Worm (Caenorhabditis elegans): ENCODE data around the gene srh-218.

Gene srh-218

ce11 chrV:15511613-15512216, 17.9 kb downstream of the srh-218 start, which contains the start of gene rpl-38:
rpl-38 (plus strand) TSS chrV:15512166.
- TF ChIP-seq tab-1 (GFP tag; IDR thresholded peaks at IDR 0.05): no peak
- no peak for TF ChIP-seq ref-1 (GFP tag; conservative IDR thresholded peaks at IDR 0.05)
- TF ChIP-seq med-1 (GFP tag; optimal IDR thresholded peaks at IDR 0.05; ENCODE audit: insufficient read depth): no peak
- TF ChIP-seq ztf-29 (GFP tag; IDR thresholded peaks at IDR 0.05): no peak
- no peak for TF ChIP-seq klf-2 (GFP tag; conservative IDR thresholded peaks at IDR 0.05)
- no peak for TF ChIP-seq ztf-23 (GFP tag; IDR thresholded peaks at IDR 0.05)
- no peak for TF ChIP-seq flt-1 (GFP tag; IDR thresholded peaks at IDR 0.05)
- no peak for TF ChIP-seq cog-1 (tag; optimal IDR thresholded peaks at IDR 0.05)
- TF ChIP-seq T22C8.4 (GFP tag; IDR thresholded peaks at IDR 0.05): no peak

- TF ChIP-seq ztf-23 (GFP tag; IDR thresholded peaks at IDR 0.05): no peak
- TF ChIP-seq klf-2 (GFP tag; conservative IDR thresholded peaks at IDR 0.05): no peak
- TF ChIP-seq med-1 (GFP tag; optimal IDR thresholded peaks at IDR 0.05; ENCODE audit: insufficient read depth): no peak
- TF ChIP-seq ref-1 (GFP tag; conservative IDR thresholded peaks at IDR 0.05): no peak
- TF ChIP-seq ztf-29 (GFP tag; IDR thresholded peaks at IDR 0.05): no peak
- TF ChIP-seq tab-1 (GFP tag; IDR thresholded peaks at IDR 0.05): no peak
- no peak for TF ChIP-seq cog-1 (tag; optimal IDR thresholded peaks at IDR 0.05)
- no peak for TF ChIP-seq flt-1 (GFP tag; IDR thresholded peaks at IDR 0.05)
- TF ChIP-seq T22C8.4 (GFP tag; IDR thresholded peaks at IDR 0.05): no peak
Measured at ce11 chrV:15512856-15513756, 19.3 kb downstream of the srh-218 start.

- TF ChIP-seq med-1 (GFP tag; optimal IDR thresholded peaks at IDR 0.05; ENCODE audit: insufficient read depth) (no peak), ref-1 (GFP tag; conservative IDR thresholded peaks at IDR 0.05) (no peak), T22C8.4 (GFP tag; IDR thresholded peaks at IDR 0.05) (no peak), flt-1 (GFP tag; IDR thresholded peaks at IDR 0.05) (no peak), klf-2 (GFP tag; conservative IDR thresholded peaks at IDR 0.05) (no peak), tab-1 (GFP tag; IDR thresholded peaks at IDR 0.05) (no peak), cog-1 (tag; optimal IDR thresholded peaks at IDR 0.05) (no peak), ztf-29 (GFP tag; IDR thresholded peaks at IDR 0.05) (no peak), ztf-23 (GFP tag; IDR thresholded peaks at IDR 0.05) (no peak)
Measured at ce11 chrV:15515365-15515764, 21.6 kb downstream of the srh-218 start.

ce11 chrV:15516476-15516875, 22.7 kb downstream of the srh-218 start:
- TF ChIP-seq ztf-23 (GFP tag; IDR thresholded peaks at IDR 0.05) (no peak), ref-1 (GFP tag; conservative IDR thresholded peaks at IDR 0.05) (no peak), tab-1 (GFP tag; IDR thresholded peaks at IDR 0.05) (no peak), cog-1 (tag; optimal IDR thresholded peaks at IDR 0.05) (no peak)

ce11 chrV:15517413-15517812, 23.6 kb downstream of the srh-218 start, which contains the start of gene F21A3.3:
F21A3.3 (plus strand) TSS chrV:15517713.
- no peak for TF ChIP-seq T22C8.4 (GFP tag; IDR thresholded peaks at IDR 0.05)
- TF ChIP-seq ztf-29 (GFP tag; IDR thresholded peaks at IDR 0.05): no peak

ce11 chrV:15519845-15520244, 26.1 kb downstream of the srh-218 start:
- TF ChIP-seq med-1 (GFP tag; optimal IDR thresholded peaks at IDR 0.05; ENCODE audit: insufficient read depth): no peak

ce11 chrV:15520398-15520797, 26.6 kb downstream of the srh-218 start:
- no peak for TF ChIP-seq T22C8.4 (GFP tag; IDR thresholded peaks at IDR 0.05)
- TF ChIP-seq ztf-29 (GFP tag; IDR thresholded peaks at IDR 0.05): no peak
- no peak for TF ChIP-seq flt-1 (GFP tag; IDR thresholded peaks at IDR 0.05)
- TF ChIP-seq med-1 (GFP tag; optimal IDR thresholded peaks at IDR 0.05; ENCODE audit: insufficient read depth): no peak
- TF ChIP-seq tab-1 (GFP tag; IDR thresholded peaks at IDR 0.05): no peak
- TF ChIP-seq klf-2 (GFP tag; conservative IDR thresholded peaks at IDR 0.05): no peak
- no peak for TF ChIP-seq cog-1 (tag; optimal IDR thresholded peaks at IDR 0.05)
- TF ChIP-seq ref-1 (GFP tag; conservative IDR thresholded peaks at IDR 0.05): no peak
- no peak for TF ChIP-seq ztf-23 (GFP tag; IDR thresholded peaks at IDR 0.05)

ce11 chrV:15521920-15522319, 28.1 kb downstream of the srh-218 start, which contains the start of gene lgc-31:
lgc-31 (minus strand) TSS chrV:15522020.
- TF ChIP-seq ztf-23 (GFP tag; IDR thresholded peaks at IDR 0.05): no peak
- TF ChIP-seq cog-1 (tag; optimal IDR thresholded peaks at IDR 0.05): no peak
- TF ChIP-seq flt-1 (GFP tag; IDR thresholded peaks at IDR 0.05): no peak

ce11 chrV:15529069-15529468, 35.3 kb downstream of the srh-218 start, which contains the start of gene srh-276:
srh-276 (plus strand) TSS chrV:15529369.
- no peak for TF ChIP-seq cog-1 (tag; optimal IDR thresholded peaks at IDR 0.05)
- no peak for TF ChIP-seq ztf-29 (GFP tag; IDR thresholded peaks at IDR 0.05)
- TF ChIP-seq ref-1 (GFP tag; conservative IDR thresholded peaks at IDR 0.05): no peak
- TF ChIP-seq tab-1 (GFP tag; IDR thresholded peaks at IDR 0.05): no peak
- TF ChIP-seq ztf-23 (GFP tag; IDR thresholded peaks at IDR 0.05): no peak
- TF ChIP-seq flt-1 (GFP tag; IDR thresholded peaks at IDR 0.05): no peak
- TF ChIP-seq klf-2 (GFP tag; conservative IDR thresholded peaks at IDR 0.05): no peak
- TF ChIP-seq med-1 (GFP tag; optimal IDR thresholded peaks at IDR 0.05; ENCODE audit: insufficient read depth): no peak
- no peak for TF ChIP-seq T22C8.4 (GFP tag; IDR thresholded peaks at IDR 0.05)

- TF ChIP-seq ztf-23 (GFP tag; IDR thresholded peaks at IDR 0.05) (no peak), ztf-29 (GFP tag; IDR thresholded peaks at IDR 0.05) (no peak), tab-1 (GFP tag; IDR thresholded peaks at IDR 0.05) (no peak), med-1 (GFP tag; optimal IDR thresholded peaks at IDR 0.05; ENCODE audit: insufficient read depth) (no peak), klf-2 (GFP tag; conservative IDR thresholded peaks at IDR 0.05) (no peak), T22C8.4 (GFP tag; IDR thresholded peaks at IDR 0.05) (no peak), ref-1 (GFP tag; conservative IDR thresholded peaks at IDR 0.05) (no peak), cog-1 (tag; optimal IDR thresholded peaks at IDR 0.05) (no peak), flt-1 (GFP tag; IDR thresholded peaks at IDR 0.05) (no peak)
Measured at ce11 chrV:15533096-15533495, 39.3 kb downstream of the srh-218 start, which contains the start of gene F21A3.11. F21A3.11 (minus strand) TSS chrV:15533212.
